Fruit fly (Drosophila melanogaster) whole organism, embryonic: ENCODE results near the gene mRpL40.
A peak's percentile ranks its signal among the peaks of the same experiment; 100 is the strongest.

ENCODE experiments used
- Atf3 ChIP-seq: fragments of 200-800 bp; sonication (Bioruptor generic); optimal IDR thresholded peaks from 3 replicates; lab custom pipeline; 2016; ENCODE audit warnings: missing biosample characterization, missing genetic modification characterization
- CG10462 ChIP-seq: fragments of 200-800 bp; sonication (Bioruptor generic); optimal IDR thresholded peaks from 2 replicates; lab custom pipeline; 2016; ENCODE audit warnings: missing biosample characterization, missing genetic modification characterization
- CG11398 ChIP-seq: fragments of 200-800 bp; sonication (Bioruptor generic); optimal IDR thresholded peaks from 2 replicates; lab custom pipeline; 2016; ENCODE audit warnings: missing biosample characterization, missing genetic modification characterization
- CG11723 ChIP-seq: fragments of 200-800 bp; sonication (Bioruptor generic); optimal IDR thresholded peaks from 2 replicates; lab custom pipeline; 2017; ENCODE audit warnings: missing biosample characterization, mild to moderate bottlenecking, missing genetic modification characterization
- CG12219 ChIP-seq: fragments of 200-800 bp; sonication (Bioruptor generic); optimal IDR thresholded peaks from 3 replicates; lab custom pipeline; 2018; ENCODE audit warnings: missing biosample characterization, mild to moderate bottlenecking, missing genetic modification characterization
- CG12299 ChIP-seq: fragments of 200-800 bp; sonication (Bioruptor generic); optimal IDR thresholded peaks from 2 replicates; lab custom pipeline; 2018; ENCODE audit warnings: missing biosample characterization, mild to moderate bottlenecking, missing genetic modification characterization
- CG12942 ChIP-seq: fragments of 200-800 bp; sonication (Bioruptor generic); optimal IDR thresholded peaks from 3 replicates; lab custom pipeline; 2016; ENCODE audit warnings: missing biosample characterization, missing genetic modification characterization
- CG13894 ChIP-seq: fragments of 200-800 bp; sonication (Bioruptor generic); optimal IDR thresholded peaks from 3 replicates; lab custom pipeline; 2018; ENCODE audit warnings: missing biosample characterization, mild to moderate bottlenecking, missing genetic modification characterization, moderate library complexity
- CG1603 ChIP-seq: fragments of 200-800 bp; sonication (Bioruptor generic); optimal IDR thresholded peaks from 2 replicates; lab custom pipeline; 2019; ENCODE audit warnings: missing biosample characterization, mild to moderate bottlenecking, missing genetic modification characterization, moderate library complexity
- CG16779 ChIP-seq: fragments of 200-800 bp; sonication (Bioruptor generic); IDR thresholded peaks from 2 replicates; pipeline ENCODE4 v1.3.6; 2022; ENCODE audit warnings: missing biosample characterization, missing genetic modification characterization
- CG16863 ChIP-seq: fragments of 200-800 bp; sonication (Bioruptor generic); optimal IDR thresholded peaks from 3 replicates; lab custom pipeline; 2016; ENCODE audit warnings: missing biosample characterization, missing genetic modification characterization
- CG17359 ChIP-seq: fragments of 200-800 bp; sonication (Bioruptor generic); optimal IDR thresholded peaks from 3 replicates; lab custom pipeline; 2018; ENCODE audit warnings: missing biosample characterization, mild to moderate bottlenecking, missing genetic modification characterization, moderate library complexity
- CG18764 ChIP-seq: fragments of 200-800 bp; sonication (Bioruptor generic); optimal IDR thresholded peaks from 3 replicates; lab custom pipeline; 2016; ENCODE audit warnings: missing biosample characterization, missing genetic modification characterization
- CG30020 ChIP-seq: fragments of 200-800 bp; optimal IDR thresholded peaks from 2 replicates; lab custom pipeline; 2019; ENCODE audit warnings: missing biosample characterization, mild to moderate bottlenecking, missing genetic modification characterization, moderate library complexity
- CG6175 ChIP-seq: fragments of 200-800 bp; sonication (Bioruptor generic); IDR thresholded peaks from 3 replicates; pipeline ENCODE4 v1.3.6; 2022; ENCODE audit warnings: missing biosample characterization, missing genetic modification characterization
- CG7357 ChIP-seq: fragments of 200-800 bp; sonication (Bioruptor generic); IDR thresholded peaks from 3 replicates; pipeline ENCODE4 v1.3.6; 2022; ENCODE audit warnings: missing biosample characterization, missing genetic modification characterization
- CG8290 ChIP-seq, 3 experiments: fragments of 200-800 bp; sonication (Bioruptor generic); optimal IDR thresholded peaks; 2 replicates each; lab custom pipeline; 2016 to 2019; ENCODE audit warnings: missing biosample characterization in 3 of 3, missing genetic modification characterization in 3 of 3, mild to moderate bottlenecking in 2 of 3, moderate library complexity in 1 of 3
- CG9817 ChIP-seq: fragments of 200-800 bp; sonication (Bioruptor generic); optimal IDR thresholded peaks from 2 replicates; lab custom pipeline; 2018; ENCODE audit warnings: missing biosample characterization, mild to moderate bottlenecking, missing genetic modification characterization, moderate library complexity
- CG9876 ChIP-seq: fragments of 200-800 bp; sonication (Bioruptor generic); optimal IDR thresholded peaks from 2 replicates; lab custom pipeline; 2016; ENCODE audit warnings: missing biosample characterization, missing genetic modification characterization
- ERR ChIP-seq: fragments of 200-800 bp; sonication (Bioruptor generic); optimal IDR thresholded peaks from 2 replicates; lab custom pipeline; 2016; ENCODE audit warnings: missing biosample characterization, missing genetic modification characterization
- HHEX ChIP-seq: fragments of 200-800 bp; sonication (Bioruptor generic); optimal IDR thresholded peaks from 3 replicates; lab custom pipeline; 2017; ENCODE audit warnings: missing biosample characterization, mild to moderate bottlenecking, missing genetic modification characterization, missing genetic modification reagents
- MBD-R2 ChIP-seq: fragments of 200-800 bp; sonication (Bioruptor generic); IDR thresholded peaks from 2 replicates; pipeline ENCODE4 v1.3.6; 2022; ENCODE audit warnings: missing biosample characterization, missing genetic modification characterization
- Mad ChIP-seq: fragments of 200-800 bp; sonication (Bioruptor generic); optimal IDR thresholded peaks from 2 replicates; lab custom pipeline; 2016; ENCODE audit warnings: missing biosample characterization, missing genetic modification characterization
- Myb ChIP-seq: fragments of 200-800 bp; sonication (Bioruptor generic); optimal IDR thresholded peaks from 2 replicates; lab custom pipeline; 2016; ENCODE audit warnings: missing biosample characterization, missing genetic modification characterization
- Nf-YC ChIP-seq: fragments of 200-800 bp; optimal IDR thresholded peaks from 3 replicates; lab custom pipeline; 2019; ENCODE audit warnings: missing biosample characterization, mild to moderate bottlenecking, missing genetic modification characterization, moderate library complexity
- Ravus ChIP-seq: fragments of 200-800 bp; sonication (Bioruptor generic); IDR thresholded peaks from 2 replicates; pipeline ENCODE4 v1.3.6; 2022; ENCODE audit warnings: missing biosample characterization, missing genetic modification characterization
- Vsx1 ChIP-seq: fragments of 200-800 bp; sonication (Bioruptor generic); optimal IDR thresholded peaks from 2 replicates; lab custom pipeline; 2017; ENCODE audit warnings: missing biosample characterization, mild to moderate bottlenecking, missing genetic modification characterization, missing genetic modification reagents
- ac ChIP-seq: fragments of 200-800 bp; sonication (Bioruptor generic); optimal IDR thresholded peaks from 3 replicates; lab custom pipeline; 2017; ENCODE audit warnings: missing biosample characterization, mild to moderate bottlenecking, missing genetic modification characterization
- ase ChIP-seq: fragments of 200-800 bp; sonication (Bioruptor generic); IDR thresholded peaks from 3 replicates; pipeline ENCODE4 v1.3.6; 2022; ENCODE audit warnings: missing biosample characterization, missing genetic modification characterization
- ash1 ChIP-seq: fragments of 200-800 bp; sonication (Bioruptor generic); optimal IDR thresholded peaks from 2 replicates; lab custom pipeline; 2018; ENCODE audit warnings: missing biosample characterization, mild to moderate bottlenecking, missing genetic modification characterization
- bowl ChIP-seq: fragments of 200-800 bp; sonication (Bioruptor generic); IDR thresholded peaks from 2 replicates; pipeline ENCODE4 v1.3.6; 2022; ENCODE audit warnings: missing biosample characterization, missing genetic modification characterization
- cas ChIP-seq: fragments of 200-800 bp; sonication (Bioruptor generic); IDR thresholded peaks from 2 replicates; pipeline ENCODE4 v1.3.6; 2022; ENCODE audit warnings: missing biosample characterization, missing genetic modification characterization
- crol ChIP-seq: fragments of 200-800 bp; sonication (Bioruptor generic); IDR thresholded peaks from 2 replicates; pipeline ENCODE4 v1.3.6; 2022; ENCODE audit warnings: missing biosample characterization, missing genetic modification characterization
- disco-r ChIP-seq: fragments of 200-800 bp; sonication (Bioruptor generic); optimal IDR thresholded peaks from 2 replicates; lab custom pipeline; 2016; ENCODE audit warnings: missing biosample characterization, missing genetic modification characterization
- dysf ChIP-seq: fragments of 200-800 bp; sonication (Bioruptor generic); IDR thresholded peaks from 3 replicates; pipeline ENCODE4 v1.3.6; 2022; ENCODE audit warnings: missing biosample characterization, missing genetic modification characterization
- ems ChIP-seq: fragments of 200-800 bp; sonication (Bioruptor generic); optimal IDR thresholded peaks from 3 replicates; lab custom pipeline; 2016; ENCODE audit warnings: missing biosample characterization, missing genetic modification characterization
- fd3F ChIP-seq: fragments of 200-800 bp; sonication (Bioruptor generic); optimal IDR thresholded peaks from 2 replicates; lab custom pipeline; 2018; ENCODE audit warnings: missing biosample characterization, mild to moderate bottlenecking, missing genetic modification characterization, moderate library complexity
- fu2 ChIP-seq: fragments of 200-800 bp; sonication (Bioruptor generic); optimal IDR thresholded peaks from 2 replicates; lab custom pipeline; 2016; ENCODE audit warnings: missing biosample characterization, missing genetic modification characterization
- gsb ChIP-seq: fragments of 200-800 bp; sonication (Bioruptor generic); IDR thresholded peaks from 2 replicates; pipeline ENCODE4 v1.3.6; 2022; ENCODE audit warnings: missing biosample characterization, missing genetic modification characterization
- ind ChIP-seq: fragments of 200-800 bp; sonication (Bioruptor generic); optimal IDR thresholded peaks from 3 replicates; lab custom pipeline; 2016; ENCODE audit warnings: missing biosample characterization, missing genetic modification characterization
- insv ChIP-seq, 2 experiments: fragments of 200-800 bp; sonication (Bioruptor generic); optimal IDR thresholded peaks; 3 replicates each; lab custom pipeline; 2016 to 2018; ENCODE audit warnings: missing biosample characterization in 2 of 2, missing genetic modification characterization in 2 of 2
- jumu ChIP-seq: fragments of 200-800 bp; sonication (Bioruptor generic); optimal IDR thresholded peaks from 3 replicates; lab custom pipeline; 2016; ENCODE audit warnings: missing biosample characterization, missing genetic modification characterization
- klu ChIP-seq: fragments of 200-800 bp; sonication (Bioruptor generic); IDR thresholded peaks from 2 replicates; pipeline ENCODE4 v1.3.6; 2022; ENCODE audit warnings: missing biosample characterization, missing genetic modification characterization
- pb ChIP-seq: fragments of 200-800 bp; sonication (Bioruptor generic); optimal IDR thresholded peaks from 3 replicates; lab custom pipeline; 2016; ENCODE audit warnings: missing biosample characterization, missing genetic modification characterization
- rib ChIP-seq: fragments of 200-800 bp; sonication (Bioruptor generic); IDR thresholded peaks from 2 replicates; pipeline ENCODE4 v1.3.6; 2022; ENCODE audit warnings: missing biosample characterization, missing genetic modification characterization
- schlank ChIP-seq: fragments of 200-800 bp; sonication (Bioruptor generic); optimal IDR thresholded peaks from 2 replicates; lab custom pipeline; 2018; ENCODE audit warnings: missing biosample characterization, mild to moderate bottlenecking, missing genetic modification characterization
- sd ChIP-seq: fragments of 200-800 bp; sonication (Bioruptor generic); optimal IDR thresholded peaks from 3 replicates; lab custom pipeline; 2018; ENCODE audit warnings: missing biosample characterization, mild to moderate bottlenecking, missing genetic modification characterization, moderate library complexity
- sim ChIP-seq: fragments of 200-800 bp; sonication (Bioruptor generic); IDR thresholded peaks from 2 replicates; pipeline ENCODE4 v1.3.6; 2022; ENCODE audit warnings: missing biosample characterization, missing genetic modification characterization
- slp2 ChIP-seq: fragments of 200-800 bp; sonication (Bioruptor generic); optimal IDR thresholded peaks from 2 replicates; lab custom pipeline; 2016; ENCODE audit warnings: missing biosample characterization, missing genetic modification characterization
- tll ChIP-seq, 2 experiments: fragments of 200-800 bp in 1 of 2; fragments of >200 bp in 1 of 2; sonication (Bioruptor generic) in 1 of 2; optimal IDR thresholded peaks; 2 replicates each; lab custom pipeline; 2017 to 2019; ENCODE audit warnings: missing biosample characterization in 2 of 2, missing genetic modification characterization in 2 of 2, mild to moderate bottlenecking in 1 of 2, moderate library complexity in 1 of 2
- yki ChIP-seq: fragments of >200 bp; optimal IDR thresholded peaks from 3 replicates; lab custom pipeline; 2018

mRpL40 gene

DNA sequence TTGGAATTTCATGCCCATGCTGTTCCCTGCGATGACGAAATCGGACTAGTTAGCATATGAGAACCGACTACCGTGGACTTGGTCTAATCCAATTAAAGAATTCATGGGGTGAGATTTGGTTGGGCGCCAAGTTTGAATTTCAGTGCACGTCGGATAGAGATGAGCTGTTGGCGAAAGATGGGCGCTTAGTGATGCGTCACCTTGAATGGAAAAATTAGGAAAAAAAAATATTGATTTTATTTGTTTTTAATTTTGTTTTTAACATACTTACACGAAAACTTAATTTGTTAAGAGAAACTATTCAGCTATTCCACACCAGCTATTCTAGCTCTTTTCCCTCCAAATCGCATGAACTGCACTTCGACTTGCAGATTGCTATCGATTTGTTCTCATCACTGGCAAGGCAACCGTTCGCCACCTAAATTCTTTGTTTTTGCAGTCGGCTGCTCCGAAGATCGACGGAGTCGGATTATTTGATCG is 14.0 kb downstream of the mRpL40 start, which contains the start of the genes ninaG and Sptz (continued):
- TF ChIP-seq CG16863 (GFP tag; lab: Kevin White, UChicago) (peak; percentile 93), CG10462 (GFP tag; lab: Kevin White, UChicago) (peak; percentile 95), CG12299 (tag; lab: Kevin White, UChicago) (peak; percentile 80), Mad (GFP tag; lab: Kevin White, UChicago) (peak; percentile 95), CG11398 (GFP tag; lab: Kevin White, UChicago) (peak; percentile 83), ERR (peak; percentile 89), bowl (GFP tag; lab: Robert Waterston, UW) (peak; percentile 80), Vsx1 (no peak), CG1603 (tag; lab: Kevin White, UChicago) (peak; percentile 86), CG12219 (GFP tag; lab: Kevin White, UChicago) (peak; percentile 66), fd3F (peak; percentile 86), gsb (GFP tag; lab: Robert Waterston, UW) (peak; percentile 87), CG8290 (GFP tag; optimal IDR thresholded peaks at IDR 0.05; lab: Kevin White, UChicago) (no peak), CG8290 (tag; optimal IDR thresholded peaks at IDR 0.05; lab: Kevin White, UChicago) (peak in 1 of 2 experiments; percentile 46), CG13894 (tag; lab: Kevin White, UChicago) (no peak), jumu (GFP tag; lab: Kevin White, UChicago) (peak; percentile 95), CG16779 (GFP tag; lab: Robert Waterston, UW) (peak; percentile 70), klu (GFP tag; lab: Robert Waterston, UW) (peak; percentile 94), cas (peak; percentile 91), ash1 (GFP tag; lab: Kevin White, UChicago) (no peak), Myb (GFP tag; lab: Kevin White, UChicago) (peak; percentile 79), Nf-YC (tag; lab: Kevin White, UChicago) (no peak), crol (GFP tag; lab: Robert Waterston, UW) (peak; percentile 50; the same call in 1 of the 2 replicates), ems (GFP tag; lab: Kevin White, UChicago) (peak; percentile 96), CG7357 (GFP tag; lab: Robert Waterston, UW) (peak; percentile 89), CG12942 (GFP tag; lab: Kevin White, UChicago) (peak; percentile 94), Ravus (peak; percentile 85), slp2 (peak; percentile 90), yki (lab: Kevin White, UChicago) (no peak), fu2 (GFP tag; lab: Kevin White, UChicago) (peak; percentile 95), ind (GFP tag; lab: Kevin White, UChicago) (peak; percentile 96), Atf3 (peak; percentile 92), dysf (peak; percentile 97), CG6175 (peak; percentile 89), ac (GFP tag; lab: Kevin White, UChicago) (peak; percentile 53), schlank (tag; lab: Kevin White, UChicago) (peak; percentile 73), CG18764 (peak; percentile 90), CG30020 (peak; percentile 75), tll (GFP tag; optimal IDR thresholded peaks at IDR 0.05; lab: Kevin White, UChicago) (peak in 1 of 2 experiments; percentile 26), CG11723 (peak; percentile 87), CG17359 (tag; lab: Kevin White, UChicago) (peak; percentile 92), MBD-R2 (GFP tag; lab: Robert Waterston, UW) (peak; percentile 98), pb (peak; percentile 78), disco-r (GFP tag; lab: Kevin White, UChicago) (peak; percentile 83), sim (GFP tag; lab: Robert Waterston, UW) (peak; percentile 80), CG9817 (tag; lab: Kevin White, UChicago) (peak; percentile 93), CG9876 (GFP tag; lab: Kevin White, UChicago) (peak; percentile 90), rib (GFP tag; lab: Robert Waterston, UW) (peak; percentile 83), insv (GFP tag; optimal IDR thresholded peaks at IDR 0.05; lab: Kevin White, UChicago) (peak in 1 of 2 experiments; percentile 16), HHEX (GFP tag; lab: Kevin White, UChicago) (peak; percentile 83), ase (peak; percentile 93), sd (tag; lab: Kevin White, UChicago) (no peak)
